Worm (Caenorhabditis elegans): ENCODE data around the gene F48G7.8.

- no peak for TF ChIP-seq nhr-237 (tag; optimal IDR thresholded peaks at IDR 0.05)
- no peak for TF ChIP-seq unc-39 (tag; optimal IDR thresholded peaks at IDR 0.05)
- no peak for TF ChIP-seq ztf-11 (tag; optimal IDR thresholded peaks at IDR 0.05)
- TF ChIP-seq nhr-10 (tag; optimal IDR thresholded peaks at IDR 0.05), result no peak
- TF ChIP-seq egl-27 (tag; optimal IDR thresholded peaks at IDR 0.05), result no peak
- TF ChIP-seq unc-55 (GFP tag; optimal IDR thresholded peaks at IDR 0.05), result no peak
- no peak for TF ChIP-seq nhr-23 (tag; optimal IDR thresholded peaks at IDR 0.05)
- no peak for TF ChIP-seq fos-1 (tag; optimal IDR thresholded peaks at IDR 0.05)
- TF ChIP-seq zag-1 (tag; optimal IDR thresholded peaks at IDR 0.05), result no peak
- no peak for TF ChIP-seq nhr-25 (tag; optimal IDR thresholded peaks at IDR 0.05)
- no peak for TF ChIP-seq snpc-4 (tag; optimal IDR thresholded peaks at IDR 0.05)
- TF ChIP-seq nhr-21 (tag; optimal IDR thresholded peaks at IDR 0.05), result no peak
- TF ChIP-seq elt-3 (tag; optimal IDR thresholded peaks at IDR 0.05), result no peak
- TF ChIP-seq lin-39 (tag; optimal IDR thresholded peaks at IDR 0.05), result no peak
Measured at ce11 chrV:608844-609243, 18.6 kb downstream of the F48G7.8 start, which contains the start of gene srw-109.

Measured in whole organism, L2 larva.